Fruit fly (Drosophila melanogaster) whole organism, embryonic: ENCODE data around the gene Cap-D2.

ENCODE experiments used
- ATbp ChIP-seq: fragments of 200-800 bp; sonication (Bioruptor generic); optimal IDR thresholded peaks from 2 replicates; lab custom pipeline; 2017; ENCODE audit warnings: missing biosample characterization, mild to moderate bottlenecking, missing genetic modification characterization, missing genetic modification reagents
- Asciz ChIP-seq: fragments of 200-800 bp; sonication (Bioruptor generic); optimal IDR thresholded peaks from 2 replicates; lab custom pipeline; 2017; ENCODE audit warnings: missing biosample characterization, mild to moderate bottlenecking, missing genetic modification characterization, missing genetic modification reagents
- BEAF-32 ChIP-seq: fragments of 200-800 bp; sonication (Bioruptor generic); optimal IDR thresholded peaks from 3 replicates; lab custom pipeline; 2017; ENCODE audit warnings: missing biosample characterization, missing genetic modification characterization, mild to moderate bottlenecking, moderate library complexity, missing genetic modification reagents
- Bgb ChIP-seq: fragments of 200-800 bp; sonication (Bioruptor generic); IDR thresholded peaks from 2 replicates; pipeline ENCODE4 v1.3.6; 2022; ENCODE audit warnings: missing biosample characterization, missing genetic modification characterization; ENCODE audit not compliant: partially characterized antibody
- C15 ChIP-seq: fragments of 200-800 bp; sonication (Bioruptor generic); IDR thresholded peaks from 3 replicates; pipeline ENCODE4 v1.3.6; 2022; ENCODE audit warnings: missing biosample characterization, missing genetic modification characterization
- CG10147 ChIP-seq: fragments of 200-800 bp; sonication (Bioruptor generic); optimal IDR thresholded peaks from 2 replicates; lab custom pipeline; 2019; ENCODE audit warnings: missing biosample characterization, mild to moderate bottlenecking, missing genetic modification characterization, moderate library complexity
- CG10979 ChIP-seq: fragments of 200-800 bp; sonication (Bioruptor generic); optimal IDR thresholded peaks from 2 replicates; lab custom pipeline; 2018; ENCODE audit warnings: missing biosample characterization, mild to moderate bottlenecking, missing genetic modification characterization, moderate library complexity
- CG11560 ChIP-seq: fragments of 200-800 bp; sonication (Bioruptor generic); IDR thresholded peaks from 3 replicates; pipeline ENCODE4 v1.3.6; 2022; ENCODE audit warnings: missing biosample characterization, missing genetic modification characterization
- CG1233 ChIP-seq: fragments of 200-800 bp; sonication (Bioruptor generic); optimal IDR thresholded peaks from 4 replicates; lab custom pipeline; 2018; ENCODE audit warnings: missing biosample characterization, mild to moderate bottlenecking, missing genetic modification characterization
- CG15479 ChIP-seq: fragments of 200-800 bp; sonication (Bioruptor generic); optimal IDR thresholded peaks from 3 replicates; lab custom pipeline; 2019; ENCODE audit warnings: missing biosample characterization, mild to moderate bottlenecking, missing genetic modification characterization, moderate library complexity
- CG17802 ChIP-seq: fragments of 200-800 bp; sonication (Bioruptor generic); optimal IDR thresholded peaks from 2 replicates; lab custom pipeline; 2018; ENCODE audit warnings: missing biosample characterization, mild to moderate bottlenecking, missing genetic modification characterization, moderate library complexity
- CG1832 ChIP-seq: fragments of 200-800 bp; sonication (Bioruptor generic); optimal IDR thresholded peaks from 2 replicates; lab custom pipeline; 2017; ENCODE audit warnings: missing biosample characterization, mild to moderate bottlenecking, missing genetic modification characterization, inconsistent platforms
- CG18764 ChIP-seq: fragments of 200-800 bp; sonication (Bioruptor generic); optimal IDR thresholded peaks from 3 replicates; lab custom pipeline; 2016; ENCODE audit warnings: missing biosample characterization, missing genetic modification characterization
- CG30020 ChIP-seq: fragments of 200-800 bp; optimal IDR thresholded peaks from 2 replicates; lab custom pipeline; 2019; ENCODE audit warnings: missing biosample characterization, mild to moderate bottlenecking, missing genetic modification characterization, moderate library complexity
- CG8924 ChIP-seq: fragments of 200-800 bp; optimal IDR thresholded peaks from 3 replicates; lab custom pipeline; 2019; ENCODE audit warnings: missing biosample characterization, mild to moderate bottlenecking, missing genetic modification characterization, moderate library complexity
- CG9437 ChIP-seq: fragments of 200-800 bp; sonication (Bioruptor generic); optimal IDR thresholded peaks from 2 replicates; lab custom pipeline; 2018; ENCODE audit warnings: missing biosample characterization, mild to moderate bottlenecking, missing genetic modification characterization
- CG9817 ChIP-seq: fragments of 200-800 bp; sonication (Bioruptor generic); optimal IDR thresholded peaks from 2 replicates; lab custom pipeline; 2018; ENCODE audit warnings: missing biosample characterization, mild to moderate bottlenecking, missing genetic modification characterization, moderate library complexity
- D ChIP-seq, 2 experiments: fragments of 200-800 bp in 1 of 2; fragments of >200 bp in 1 of 2; sonication (Bioruptor generic) in 1 of 2; optimal IDR thresholded peaks; 2 replicates in 1 of 2; 3 replicates in 1 of 2; lab custom pipeline; 2017; ENCODE audit warnings: mild to moderate bottlenecking in 1 of 2, missing biosample characterization in 1 of 2, missing genetic modification characterization in 1 of 2, missing genetic modification reagents in 1 of 2
- Deaf1 ChIP-seq: fragments of 200-800 bp; optimal IDR thresholded peaks from 3 replicates; lab custom pipeline; 2019; ENCODE audit warnings: missing biosample characterization, mild to moderate bottlenecking, missing genetic modification characterization, moderate library complexity
- Dll ChIP-seq: fragments of 200-800 bp; sonication (Bioruptor generic); IDR thresholded peaks from 4 replicates; pipeline ENCODE4 v1.3.6; 2022; ENCODE audit warnings: missing biosample characterization, missing genetic modification characterization; ENCODE audit not compliant: partially characterized antibody
- ERR ChIP-seq: fragments of 200-800 bp; sonication (Bioruptor generic); optimal IDR thresholded peaks from 2 replicates; lab custom pipeline; 2016; ENCODE audit warnings: missing biosample characterization, missing genetic modification characterization
- GATAe ChIP-seq: fragments of 200-800 bp; sonication (Bioruptor generic); conservative IDR thresholded peaks from 2 replicates; pipeline ENCODE4 v1.3.6; 2022; ENCODE audit warnings: missing biosample characterization, missing genetic modification characterization
- HLH4C ChIP-seq: fragments of 200-800 bp; sonication (Bioruptor generic); IDR thresholded peaks from 3 replicates; pipeline ENCODE4 v1.3.6; 2022; ENCODE audit warnings: missing biosample characterization, missing genetic modification characterization; ENCODE audit not compliant: partially characterized antibody
- HLH54F ChIP-seq: fragments of 200-800 bp; sonication (Bioruptor generic); optimal IDR thresholded peaks from 3 replicates; lab custom pipeline; 2016; ENCODE audit warnings: missing biosample characterization, missing genetic modification characterization
- HLHmδ ChIP-seq: fragments of 200-800 bp; sonication (Bioruptor generic); optimal IDR thresholded peaks from 2 replicates; lab custom pipeline; 2018; ENCODE audit warnings: missing biosample characterization, mild to moderate bottlenecking, missing genetic modification characterization, moderate library complexity
- Hmx ChIP-seq: fragments of 200-800 bp; sonication (Bioruptor generic); optimal IDR thresholded peaks from 2 replicates; lab custom pipeline; 2016; ENCODE audit warnings: missing biosample characterization, missing genetic modification characterization
- Mrtf ChIP-seq: fragments of 200-800 bp; sonication (Bioruptor generic); IDR thresholded peaks from 3 replicates; pipeline ENCODE4 v1.3.6; 2022; ENCODE audit warnings: missing biosample characterization, missing genetic modification characterization
- NC2α ChIP-seq: fragments of 200-800 bp; sonication (Bioruptor generic); optimal IDR thresholded peaks from 2 replicates; lab custom pipeline; 2016; ENCODE audit warnings: missing biosample characterization, missing genetic modification characterization
- Trl ChIP-seq, 3 experiments: fragments of >200 bp in 2 of 3; fragments of 200-800 bp in 1 of 3; sonication (Bioruptor generic) in 1 of 3; optimal IDR thresholded peaks; 2 replicates in 1 of 3; 3 replicates in 2 of 3; lab custom pipeline; 2016 to 2017; ENCODE audit warnings: missing biosample characterization in 1 of 3, missing genetic modification characterization in 1 of 3
- ap ChIP-seq: fragments of 200-800 bp; sonication (Bioruptor generic); IDR thresholded peaks from 2 replicates; pipeline ENCODE4 v1.3.6; 2022; ENCODE audit warnings: missing biosample characterization, missing genetic modification characterization
- bowl ChIP-seq: fragments of 200-800 bp; sonication (Bioruptor generic); IDR thresholded peaks from 2 replicates; pipeline ENCODE4 v1.3.6; 2022; ENCODE audit warnings: missing biosample characterization, missing genetic modification characterization
- cato ChIP-seq: fragments of 200-800 bp; sonication (Bioruptor generic); optimal IDR thresholded peaks from 2 replicates; lab custom pipeline; 2016; ENCODE audit warnings: missing biosample characterization, missing genetic modification characterization, borderline replicate concordance
- chinmo ChIP-seq: fragments of 200-800 bp; sonication (Bioruptor generic); IDR thresholded peaks from 4 replicates; pipeline ENCODE4 v1.3.6; 2022; ENCODE audit warnings: missing biosample characterization, missing genetic modification characterization; ENCODE audit not compliant: partially characterized antibody
- ems ChIP-seq: fragments of 200-800 bp; sonication (Bioruptor generic); optimal IDR thresholded peaks from 3 replicates; lab custom pipeline; 2016; ENCODE audit warnings: missing biosample characterization, missing genetic modification characterization
- en ChIP-seq: fragments of 200-800 bp; sonication (Bioruptor generic); optimal IDR thresholded peaks from 2 replicates; lab custom pipeline; 2016; ENCODE audit warnings: missing biosample characterization, missing genetic modification characterization
- jigr1 ChIP-seq: fragments of 200-800 bp; sonication (Bioruptor generic); IDR thresholded peaks from 3 replicates; pipeline ENCODE4 v1.3.6; 2022; ENCODE audit warnings: missing biosample characterization, missing genetic modification characterization
- lilli ChIP-seq: fragments of 200-800 bp; sonication (Bioruptor generic); optimal IDR thresholded peaks from 3 replicates; lab custom pipeline; 2016; ENCODE audit warnings: missing biosample characterization, missing genetic modification characterization
- mam ChIP-seq: fragments of 200-800 bp; sonication (Bioruptor generic); optimal IDR thresholded peaks from 3 replicates; lab custom pipeline; 2016; ENCODE audit warnings: missing biosample characterization, missing genetic modification characterization
- psq ChIP-seq: fragments of 200-800 bp; sonication (Bioruptor generic); optimal IDR thresholded peaks from 2 replicates; lab custom pipeline; 2017; ENCODE audit warnings: missing biosample characterization, missing genetic modification characterization
- run ChIP-seq: fragments of 200-800 bp; sonication (Bioruptor generic); optimal IDR thresholded peaks from 3 replicates; lab custom pipeline; 2018; ENCODE audit warnings: missing biosample characterization, mild to moderate bottlenecking, missing genetic modification characterization
- seq ChIP-seq: fragments of 200-800 bp; sonication (Bioruptor generic); IDR thresholded peaks from 2 replicates; pipeline ENCODE4 v1.3.6; 2022; ENCODE audit warnings: missing biosample characterization, missing genetic modification characterization
- sim ChIP-seq: fragments of 200-800 bp; sonication (Bioruptor generic); IDR thresholded peaks from 2 replicates; pipeline ENCODE4 v1.3.6; 2022; ENCODE audit warnings: missing biosample characterization, missing genetic modification characterization
- slbo ChIP-seq: fragments of 200-800 bp; sonication (Bioruptor generic); IDR thresholded peaks from 2 replicates; pipeline ENCODE4 v1.3.6; 2022; ENCODE audit warnings: missing biosample characterization, missing genetic modification characterization
- tll ChIP-seq, 2 experiments: fragments of 200-800 bp in 1 of 2; fragments of >200 bp in 1 of 2; sonication (Bioruptor generic) in 1 of 2; optimal IDR thresholded peaks; 2 replicates each; lab custom pipeline; 2017 to 2019; ENCODE audit warnings: missing biosample characterization in 2 of 2, missing genetic modification characterization in 2 of 2, mild to moderate bottlenecking in 1 of 2, moderate library complexity in 1 of 2
- trem ChIP-seq: fragments of 200-800 bp; optimal IDR thresholded peaks from 3 replicates; lab custom pipeline; 2019; ENCODE audit warnings: missing biosample characterization, mild to moderate bottlenecking, missing genetic modification characterization, moderate library complexity
- tup ChIP-seq: fragments of 200-800 bp; sonication (Bioruptor generic); optimal IDR thresholded peaks from 2 replicates; lab custom pipeline; 2016; ENCODE audit warnings: missing biosample characterization, mild to moderate bottlenecking, missing genetic modification characterization, moderate library complexity
- zen ChIP-seq: fragments of 200-800 bp; sonication (Bioruptor generic); optimal IDR thresholded peaks from 3 replicates; lab custom pipeline; 2018; ENCODE audit warnings: missing biosample characterization, mild to moderate bottlenecking, missing genetic modification characterization, moderate library complexity
- zen2 ChIP-seq: fragments of 200-800 bp; sonication (Bioruptor generic); IDR thresholded peaks from 3 replicates; pipeline ENCODE4 v1.3.6; 2022; ENCODE audit warnings: missing biosample characterization, missing genetic modification characterization; ENCODE audit not compliant: partially characterized antibody

Cap-D2 gene

DNA sequence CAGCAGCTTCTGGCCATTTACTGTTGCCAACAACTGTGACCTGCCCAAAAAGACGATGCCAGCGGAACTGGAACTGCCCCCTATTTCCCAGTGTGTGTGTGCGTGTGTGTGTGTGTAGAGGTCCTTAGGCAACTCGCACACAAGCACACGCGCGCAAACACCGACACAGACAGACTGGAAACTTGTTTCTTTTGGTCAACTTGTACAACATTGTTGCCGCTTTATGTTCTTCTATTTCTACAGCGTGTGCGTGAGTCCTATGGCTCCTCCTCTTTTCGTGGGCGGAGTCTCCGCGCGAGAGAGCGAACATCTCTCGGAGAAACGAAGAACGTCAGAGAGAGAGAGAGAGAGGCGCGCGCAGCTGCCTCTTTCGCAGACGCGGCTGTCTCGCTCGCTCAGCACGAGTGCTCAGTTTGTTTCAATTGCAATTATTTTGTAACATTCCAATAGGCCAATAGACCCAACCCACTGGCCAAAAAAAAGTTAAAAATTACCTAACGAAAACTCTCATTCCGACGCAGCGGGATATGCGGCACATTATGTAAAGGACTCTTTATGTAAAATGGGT lies 15.6 kb downstream of the Cap-D2 start (continued):
- peak; percentile 39 for TF ChIP-seq CG15479 (GFP tag; lab: Kevin White, UChicago)
- TF ChIP-seq ERR (GFP tag; lab: Kevin White, UChicago): no peak
- TF ChIP-seq run (tag; lab: Kevin White, UChicago): no peak
- TF ChIP-seq zen: no peak
- TF ChIP-seq CG11560 (tag; lab: Robert Waterston, UW): no peak
- TF ChIP-seq HLHmδ (GFP tag; lab: Kevin White, UChicago): no peak
- peak; percentile 53 for TF ChIP-seq Deaf1 (tag; lab: Kevin White, UChicago)
- no peak for TF ChIP-seq Mrtf (GFP tag; lab: Robert Waterston, UW)
- TF ChIP-seq Hmx (GFP tag; lab: Kevin White, UChicago): no peak
- peak; percentile 89 for TF ChIP-seq D (optimal IDR thresholded peaks at IDR 0.05; lab: Kevin White, UChicago)
- TF ChIP-seq D (GFP tag; optimal IDR thresholded peaks at IDR 0.05; lab: Kevin White, UChicago): no peak
- TF ChIP-seq CG30020: no peak
- TF ChIP-seq HLH4C (GFP tag; lab: Robert Waterston, UW): no peak
- TF ChIP-seq ap: no peak
- no peak for TF ChIP-seq NC2α (GFP tag; lab: Kevin White, UChicago)
- TF ChIP-seq CG9817 (tag; lab: Kevin White, UChicago): no peak
- no peak for TF ChIP-seq GATAe (GFP tag; lab: Robert Waterston, UW)
- TF ChIP-seq CG10147 (GFP tag; lab: Kevin White, UChicago): no peak
- no peak for TF ChIP-seq HLH54F (GFP tag; lab: Kevin White, UChicago)
- no peak for TF ChIP-seq CG9437
- TF ChIP-seq CG8924 (tag; lab: Kevin White, UChicago): no peak
- no peak for TF ChIP-seq C15 (GFP tag; lab: Robert Waterston, UW)
- peak; percentile 93 for TF ChIP-seq CG1832 (GFP tag; lab: Kevin White, UChicago)
- TF ChIP-seq bowl: no peak
- no peak for TF ChIP-seq lilli
- TF ChIP-seq zen2 (GFP tag; lab: Robert Waterston, UW): 0 out of 3 replicates have a peak, but pooled peaks have one; percentile 37
- no peak for TF ChIP-seq psq
- no peak for TF ChIP-seq en (GFP tag; lab: Kevin White, UChicago)
- no peak for TF ChIP-seq CG17802
- no peak for TF ChIP-seq ATbp (GFP tag; lab: Kevin White, UChicago)
- no peak for TF ChIP-seq mam (GFP tag; lab: Kevin White, UChicago)
- 0 out of 4 replicates have a peak, but pooled peaks have one; percentile 28 for TF ChIP-seq Dll (GFP tag; lab: Robert Waterston, UW)
- no peak for TF ChIP-seq Asciz (GFP tag; lab: Kevin White, UChicago)
- no peak for TF ChIP-seq trem
- no peak for TF ChIP-seq CG1233
- no peak for TF ChIP-seq ems (GFP tag; lab: Kevin White, UChicago)
- TF ChIP-seq tll (GFP tag; optimal IDR thresholded peaks at IDR 0.05; lab: Kevin White, UChicago): no peak
- TF ChIP-seq Bgb (GFP tag; lab: Robert Waterston, UW): no peak
- no peak for TF ChIP-seq cato
- TF ChIP-seq BEAF-32 (GFP tag; lab: Kevin White, UChicago): no peak
- peak; percentile 67 to 87 for TF ChIP-seq Trl (optimal IDR thresholded peaks at IDR 0.05; lab: Kevin White, UChicago)
- no peak for TF ChIP-seq Trl (GFP tag; optimal IDR thresholded peaks at IDR 0.05; lab: Kevin White, UChicago)
- TF ChIP-seq slbo (GFP tag; lab: Robert Waterston, UW): no peak
- TF ChIP-seq jigr1 (GFP tag; lab: Robert Waterston, UW): no peak
- TF ChIP-seq CG10979: no peak
- TF ChIP-seq chinmo (GFP tag; lab: Robert Waterston, UW): 0 out of 4 replicates have a peak, but pooled peaks have one; percentile 23
- no peak for TF ChIP-seq CG18764
- TF ChIP-seq tup (GFP tag; lab: Kevin White, UChicago): no peak
- TF ChIP-seq sim (GFP tag; lab: Robert Waterston, UW): no peak
- TF ChIP-seq seq (GFP tag; lab: Robert Waterston, UW): peak; percentile 59; the same call in 1 of the 2 replicates
